Worm (Caenorhabditis elegans): ENCODE measurements around the gene K01B6.4.

Gene K01B6.4

ce11 chrIII:9299919-9300318 is 2.7 kb upstream of the K01B6.4 start, which contains the start of gene K01B6.3:
K01B6.3 (plus strand) TSS chrIII:9300219.
- no peak for TF ChIP-seq pqm-1 (tag; optimal IDR thresholded peaks at IDR 0.05)
- TF ChIP-seq sox-2 (GFP tag; IDR thresholded peaks at IDR 0.05) = no peak
- no peak for TF ChIP-seq fkh-6 (tag; optimal IDR thresholded peaks at IDR 0.05)
- TF ChIP-seq hlh-6 (tag; optimal IDR thresholded peaks at IDR 0.05) = no peak
- no peak for TF ChIP-seq ceh-14 (tag; optimal IDR thresholded peaks at IDR 0.05)
- no peak for TF ChIP-seq ama-1 (optimal IDR thresholded peaks at IDR 0.05)
- TF ChIP-seq F13H6.1 (tag; optimal IDR thresholded peaks at IDR 0.05) = no peak
- TF ChIP-seq pha-4 (tag; optimal IDR thresholded peaks at IDR 0.05) = no peak
- no peak for TF ChIP-seq odd-2 (tag; optimal IDR thresholded peaks at IDR 0.05)
- no peak for TF ChIP-seq nhr-11 (tag; optimal IDR thresholded peaks at IDR 0.05)

- TF ChIP-seq gmeb-2 (tag; optimal IDR thresholded peaks at IDR 0.05) (no peak), pax-1 (tag; optimal IDR thresholded peaks at IDR 0.05) (no peak), hlh-6 (tag; optimal IDR thresholded peaks at IDR 0.05) (no peak), ceh-14 (tag; optimal IDR thresholded peaks at IDR 0.05) (no peak), syd-9 (tag; optimal IDR thresholded peaks at IDR 0.05) (no peak), C38D4.7 (GFP tag; optimal IDR thresholded peaks at IDR 0.05) (no peak), ttx-3 (tag; optimal IDR thresholded peaks at IDR 0.05) (no peak), Y22D7AL.16 (tag; optimal IDR thresholded peaks at IDR 0.05) (no peak), pros-1 (tag; optimal IDR thresholded peaks at IDR 0.05) (no peak), zip-5 (tag; optimal IDR thresholded peaks at IDR 0.05) (no peak), ceh-45 (GFP tag; IDR thresholded peaks at IDR 0.05) (no peak), ceh-6 (GFP tag; optimal IDR thresholded peaks at IDR 0.05) (no peak)
These were observed 1.9 kb upstream of the K01B6.4 start for ce11 chrIII:9299116-9299515.

DNA sequence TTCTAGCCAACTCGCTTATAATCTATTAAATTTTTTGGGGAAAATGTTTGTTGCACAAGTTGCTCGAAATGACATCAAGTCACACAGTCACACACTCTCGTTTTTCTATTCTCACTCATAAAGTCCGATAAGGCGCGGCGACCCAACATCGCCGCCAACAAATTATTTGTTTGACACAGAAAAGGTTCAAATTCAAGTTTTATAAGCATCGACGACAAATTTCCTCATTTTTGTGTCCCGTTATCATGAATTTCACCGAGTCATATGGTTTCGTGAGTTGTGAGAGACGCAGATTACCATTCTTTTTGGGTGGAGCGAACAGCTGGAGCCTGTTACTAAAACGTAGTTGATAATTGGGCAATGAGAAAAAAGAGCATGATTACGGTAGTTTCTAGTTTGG is 7.4 kb downstream of the K01B6.4 start:
- no peak for TF ChIP-seq madf-2 (tag; optimal IDR thresholded peaks at IDR 0.05)
- no peak for TF ChIP-seq pag-3 (tag; optimal IDR thresholded peaks at IDR 0.05; ENCODE audit: borderline replicate concordance)
- TF ChIP-seq syd-9 (tag; optimal IDR thresholded peaks at IDR 0.05) = no peak
- TF ChIP-seq hlh-13 (GFP tag; optimal IDR thresholded peaks at IDR 0.05) = no peak
- no peak for TF ChIP-seq nhr-11 (tag; optimal IDR thresholded peaks at IDR 0.05)
- TF ChIP-seq ceh-34 (tag; optimal IDR thresholded peaks at IDR 0.05) = no peak
- TF ChIP-seq unc-86 (tag; optimal IDR thresholded peaks at IDR 0.05) = no peak
- TF ChIP-seq pros-1 (tag; optimal IDR thresholded peaks at IDR 0.05) = no peak
- TF ChIP-seq ceh-19 (GFP tag; optimal IDR thresholded peaks at IDR 0.05) = no peak
- TF ChIP-seq ref-2 (tag; optimal IDR thresholded peaks at IDR 0.05) = no peak
- no peak for TF ChIP-seq pax-1 (tag; optimal IDR thresholded peaks at IDR 0.05)
- no peak for TF ChIP-seq ceh-24 (tag; optimal IDR thresholded peaks at IDR 0.05)
- no peak for TF ChIP-seq elt-4 (tag; optimal IDR thresholded peaks at IDR 0.05)

- no peak for TF ChIP-seq pat-9 (tag; optimal IDR thresholded peaks at IDR 0.05)
- no peak for TF ChIP-seq ceh-2 (tag; optimal IDR thresholded peaks at IDR 0.05)
- TF ChIP-seq madf-2 (tag; optimal IDR thresholded peaks at IDR 0.05) = no peak
- no peak for TF ChIP-seq rnt-1 (tag; optimal IDR thresholded peaks at IDR 0.05)
- no peak for TF ChIP-seq ama-1 (optimal IDR thresholded peaks at IDR 0.05)
- no peak for TF ChIP-seq sox-2 (GFP tag; IDR thresholded peaks at IDR 0.05)
- no peak for TF ChIP-seq pax-1 (tag; optimal IDR thresholded peaks at IDR 0.05)
- TF ChIP-seq fkh-10 (GFP tag; optimal IDR thresholded peaks at IDR 0.05) = no peak
- no peak for TF ChIP-seq hlh-30 (tag; optimal IDR thresholded peaks at IDR 0.05; ENCODE audit: insufficient read depth)
- no peak for TF ChIP-seq zip-5 (tag; optimal IDR thresholded peaks at IDR 0.05)
These were observed 8.7 kb downstream of the K01B6.4 start for ce11 chrIII:9288540-9288939.

- TF ChIP-seq ref-2 (tag; optimal IDR thresholded peaks at IDR 0.05) (no peak), zip-5 (tag; optimal IDR thresholded peaks at IDR 0.05) (no peak), K09A11.1 (tag; optimal IDR thresholded peaks at IDR 0.05; ENCODE audit: insufficient read depth) (no peak), elt-2 (tag; optimal IDR thresholded peaks at IDR 0.05) (no peak), C08G9.2 (tag; optimal IDR thresholded peaks at IDR 0.05) (no peak), pha-4 (tag; optimal IDR thresholded peaks at IDR 0.05) (no peak), ceh-19 (GFP tag; optimal IDR thresholded peaks at IDR 0.05) (no peak), pha-2 (tag; optimal IDR thresholded peaks at IDR 0.05) (no peak), fkh-10 (GFP tag; optimal IDR thresholded peaks at IDR 0.05) (no peak), lin-11 (tag; optimal IDR thresholded peaks at IDR 0.05) (no peak), ets-4 (tag; optimal IDR thresholded peaks at IDR 0.05) (no peak), F13H6.1 (tag; optimal IDR thresholded peaks at IDR 0.05) (no peak), madf-2 (tag; optimal IDR thresholded peaks at IDR 0.05) (no peak), pag-3 (tag; optimal IDR thresholded peaks at IDR 0.05; ENCODE audit: borderline replicate concordance) (no peak), unc-86 (tag; optimal IDR thresholded peaks at IDR 0.05) (no peak), pqm-1 (tag; optimal IDR thresholded peaks at IDR 0.05) (no peak), hlh-30 (tag; optimal IDR thresholded peaks at IDR 0.05; ENCODE audit: insufficient read depth) (no peak)
These were observed 15.8 kb downstream of the K01B6.4 start, which contains the start of gene fozi-1 for ce11 chrIII:9281480-9281879. fozi-1 (plus strand) TSS chrIII:9281780.
